Fruit fly (Drosophila melanogaster): ENCODE measurements around the gene IFT46.

dm6 chr2L:18663395-18663794, 47.5 kb upstream of the IFT46 start:
- TF ChIP-seq psq (optimal IDR thresholded peaks at IDR 0.05) = no peak
- TF ChIP-seq EcR (GFP tag; optimal IDR thresholded peaks at IDR 0.05) = no peak
- no peak for TF ChIP-seq usp (GFP tag; optimal IDR thresholded peaks at IDR 0.05)
